Worm (Caenorhabditis elegans) whole organism, mixed stage, embryonic: ENCODE data around the gene mrps-34.

ENCODE experiments used
- drap-1 ChIP-seq: fragments of 200-800 bp; sonication (Bioruptor generic); optimal IDR thresholded peaks from 3 replicates; lab custom pipeline; 2018; ENCODE audit warnings: mild to moderate bottlenecking, missing genetic modification characterization, missing compliant biosample characterization
- hlh-1 ChIP-seq: fragments of 150-350 bp; optimal IDR thresholded peaks from 2 replicates; lab custom pipeline; 2014; ENCODE audit warnings: missing biosample characterization, missing genetic modification reagents, missing genetic modification characterization
- lin-13 ChIP-seq: fragments of 150-350 bp; optimal IDR thresholded peaks from 2 replicates; lab custom pipeline; 2014; ENCODE audit warnings: missing biosample characterization, missing genetic modification characterization
- nhr-12 ChIP-seq: fragments of 150-350 bp; optimal IDR thresholded peaks from 2 replicates; lab custom pipeline; 2014; ENCODE audit warnings: missing biosample characterization, missing genetic modification characterization
- nhr-237 ChIP-seq: fragments of 150-350 bp; optimal IDR thresholded peaks from 2 replicates; lab custom pipeline; 2014; ENCODE audit warnings: missing biosample characterization, missing genetic modification characterization
- nhr-28 ChIP-seq: fragments of 150-350 bp; optimal IDR thresholded peaks from 2 replicates; lab custom pipeline; 2014; ENCODE audit warnings: missing biosample characterization, missing genetic modification characterization

Gene mrps-34

DNA sequence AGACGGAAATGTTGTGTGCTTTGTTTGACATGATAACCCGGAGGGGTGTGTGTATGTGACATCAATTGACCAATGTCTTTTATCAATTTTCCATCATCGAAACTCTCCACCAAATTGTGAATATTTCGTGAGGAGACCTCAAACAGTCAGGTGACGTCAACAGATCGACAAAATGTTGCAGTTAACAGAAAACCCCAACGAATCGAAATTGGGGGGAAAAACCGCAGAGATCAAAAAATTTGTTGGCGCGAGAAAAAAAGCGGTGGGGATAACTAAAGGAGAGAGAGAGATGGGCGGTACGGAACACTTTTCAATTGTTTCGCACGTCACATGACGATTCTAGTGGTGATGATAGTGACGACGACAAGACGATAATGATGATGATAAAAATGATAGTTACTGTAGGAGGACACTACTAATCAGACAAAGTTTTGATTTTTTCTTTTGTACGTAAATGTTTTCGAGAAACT lies 47.7 kb downstream of the mrps-34 start:
- TF ChIP-seq nhr-12 (tag; lab: Kevin White, UChicago) (no peak), nhr-28 (tag; lab: Kevin White, UChicago) (no peak), nhr-237 (tag; lab: Kevin White, UChicago) (no peak), drap-1 (no peak), lin-13 (tag; lab: Kevin White, UChicago) (no peak)

DNA sequence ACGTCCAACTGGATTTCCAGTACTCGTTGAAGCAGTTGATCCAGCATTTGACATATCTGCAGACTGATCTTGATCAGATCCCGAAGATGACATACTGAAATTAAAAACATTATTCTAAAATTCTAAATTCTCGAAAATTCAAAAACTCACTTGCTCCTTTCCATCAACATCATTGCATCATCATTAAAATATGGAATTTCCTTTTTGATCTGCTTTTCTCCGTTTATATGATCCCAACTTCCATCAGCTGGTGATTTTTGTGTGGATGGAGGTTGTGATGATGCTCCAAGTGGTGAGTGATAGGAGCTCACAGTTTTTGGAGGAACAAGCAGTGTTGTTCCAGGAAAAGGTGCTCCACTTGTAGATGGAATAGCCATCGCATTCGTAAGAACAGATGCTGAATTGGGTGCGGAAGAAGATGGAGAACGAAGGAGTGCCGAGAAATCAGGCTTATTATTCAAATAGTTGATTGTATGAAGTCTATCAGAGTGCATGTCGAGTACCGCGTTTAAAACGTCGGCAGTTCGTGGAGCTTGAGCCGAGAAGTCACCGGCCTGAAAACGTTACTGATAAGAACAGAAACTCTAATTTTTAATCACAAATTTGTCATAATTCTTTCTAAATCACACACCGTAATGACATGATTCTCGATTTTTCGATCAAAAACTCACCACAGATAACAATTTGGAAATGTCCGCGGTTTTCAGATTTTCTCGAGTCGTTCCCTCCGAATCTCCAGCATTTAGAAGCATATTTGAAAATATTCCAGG lies 49.1 kb downstream of the mrps-34 start:
- no peak for TF ChIP-seq hlh-1
